Worm (Caenorhabditis elegans): ENCODE measurements around the gene clec-59.
"Not testable (repeated sequence)": the region's sequence is repeated elsewhere in the genome, so short reads cannot be mapped to it uniquely, and the experiment has no call there.

Gene clec-59

ce11 chrII:10466552-10466951 lies 12.7 kb downstream of the clec-59 start, which contains the start of gene tnc-2:
Gene tnc-2, plus strand, starts transcription at chrII:10466852.
- TF ChIP-seq unc-62 (GFP tag; optimal IDR thresholded peaks at IDR 0.05): no peak

ce11 chrII:10464230-10464920 lies 14.9 kb downstream of the clec-59 start, which contains the start of the genes ZK673.6 and sdz-37:
Gene ZK673.6, minus strand, starts transcription at chrII:10464330.
Gene sdz-37, plus strand, starts transcription at chrII:10464870.
- TF ChIP-seq unc-62 (GFP tag; optimal IDR thresholded peaks at IDR 0.05): no peak

ce11 chrII:10461207-10461606 lies 18.0 kb downstream of the clec-59 start, which contains the start of gene ZK673.5:
Gene ZK673.5, plus strand, starts transcription at chrII:10461507.
- TF ChIP-seq unc-62 (GFP tag; optimal IDR thresholded peaks at IDR 0.05): no peak

ce11 chrII:10456979-10457378 lies 22.3 kb downstream of the clec-59 start, which contains the start of gene ZK673.11:
Gene ZK673.11, plus strand, starts transcription at chrII:10457279.
- no peak for TF ChIP-seq unc-62 (GFP tag; optimal IDR thresholded peaks at IDR 0.05)

- no peak for TF ChIP-seq unc-62 (GFP tag; optimal IDR thresholded peaks at IDR 0.05)
These were observed 26.6 kb downstream of the clec-59 start, which contains the start of gene ZK673.4 for ce11 chrII:10452620-10453019. Gene ZK673.4, plus strand, starts transcription at chrII:10452920.

- no peak for TF ChIP-seq unc-62 (GFP tag; optimal IDR thresholded peaks at IDR 0.05)
These were observed 28.9 kb downstream of the clec-59 start for ce11 chrII:10450335-10450734.

- no peak for TF ChIP-seq unc-62 (GFP tag; optimal IDR thresholded peaks at IDR 0.05)
These were observed 29.5 kb downstream of the clec-59 start, which contains the start of gene lin-56 for ce11 chrII:10449707-10450106. Gene lin-56, plus strand, starts transcription at chrII:10450007.

ce11 chrII:10447348-10448316 lies 31.6 kb downstream of the clec-59 start, which contains the start of gene ZK673.2:
Gene ZK673.2, plus strand, starts transcription at chrII:10448266.
- no peak for TF ChIP-seq unc-62 (GFP tag; optimal IDR thresholded peaks at IDR 0.05)

ce11 chrII:10446814-10447213 lies 32.4 kb downstream of the clec-59 start:
- TF ChIP-seq unc-62 (GFP tag; optimal IDR thresholded peaks at IDR 0.05): no peak

- no peak for TF ChIP-seq unc-62 (GFP tag; optimal IDR thresholded peaks at IDR 0.05)
These were observed 32.9 kb downstream of the clec-59 start for ce11 chrII:10446300-10446699.

ce11 chrII:10445738-10446137 lies 33.5 kb downstream of the clec-59 start:
- TF ChIP-seq unc-62 (GFP tag; optimal IDR thresholded peaks at IDR 0.05): no peak

- no peak for TF ChIP-seq unc-62 (GFP tag; optimal IDR thresholded peaks at IDR 0.05)
These were observed 34.1 kb downstream of the clec-59 start for ce11 chrII:10444971-10445707.

ce11 chrII:10443898-10444297 lies 35.4 kb downstream of the clec-59 start:
- TF ChIP-seq unc-62 (GFP tag; optimal IDR thresholded peaks at IDR 0.05): no peak

- not testable (repeated sequence) for TF ChIP-seq unc-62 (GFP tag; optimal IDR thresholded peaks at IDR 0.05)
These were observed 36.4 kb downstream of the clec-59 start, which contains the start of gene ZK673.1 for ce11 chrII:10442846-10443245. Gene ZK673.1, plus strand, starts transcription at chrII:10443146.

- TF ChIP-seq unc-62 (GFP tag; optimal IDR thresholded peaks at IDR 0.05): no peak
These were observed 39.3 kb downstream of the clec-59 start, which contains the start of gene E04D5.4 for ce11 chrII:10439976-10440375. Gene E04D5.4, plus strand, starts transcription at chrII:10440276.

Measured in whole organism, dauer.